Worm (Caenorhabditis elegans) whole organism, mixed stage, embryonic: ENCODE results near the gene srbc-58.

Experiments
- blmp-1 ChIP-seq: fragments of 150-350 bp; optimal IDR thresholded peaks from 2 replicates; lab custom pipeline; 2014; ENCODE audit warnings: missing biosample characterization, missing genetic modification characterization
- ces-1 ChIP-seq: fragments of 150-350 bp; optimal IDR thresholded peaks from 2 replicates; lab custom pipeline; 2014; ENCODE audit warnings: missing biosample characterization, missing genetic modification reagents, missing genetic modification characterization
- cnd-1 ChIP-seq: fragments of 200-800 bp; sonication (Bioruptor generic); optimal IDR thresholded peaks from 2 replicates; lab custom pipeline; 2018; ENCODE audit warnings: mild to moderate bottlenecking, missing genetic modification characterization, missing compliant biosample characterization
- lsy-2 ChIP-seq: fragments of 150-350 bp; optimal IDR thresholded peaks from 2 replicates; lab custom pipeline; 2014; ENCODE audit warnings: missing biosample characterization, missing genetic modification characterization
- nhr-237 ChIP-seq: fragments of 150-350 bp; optimal IDR thresholded peaks from 2 replicates; lab custom pipeline; 2014; ENCODE audit warnings: missing biosample characterization, missing genetic modification characterization
- nhr-28 ChIP-seq: fragments of 150-350 bp; optimal IDR thresholded peaks from 2 replicates; lab custom pipeline; 2014; ENCODE audit warnings: missing biosample characterization, missing genetic modification characterization
- unc-62 ChIP-seq: fragments of 150-350 bp; optimal IDR thresholded peaks from 2 replicates; lab custom pipeline; 2014; ENCODE audit warnings: missing biosample characterization, missing genetic modification reagents, missing genetic modification characterization
- ztf-11 ChIP-seq: fragments of 150-350 bp; optimal IDR thresholded peaks from 2 replicates; lab custom pipeline; 2014; ENCODE audit warnings: missing biosample characterization, missing genetic modification characterization

DNA sequence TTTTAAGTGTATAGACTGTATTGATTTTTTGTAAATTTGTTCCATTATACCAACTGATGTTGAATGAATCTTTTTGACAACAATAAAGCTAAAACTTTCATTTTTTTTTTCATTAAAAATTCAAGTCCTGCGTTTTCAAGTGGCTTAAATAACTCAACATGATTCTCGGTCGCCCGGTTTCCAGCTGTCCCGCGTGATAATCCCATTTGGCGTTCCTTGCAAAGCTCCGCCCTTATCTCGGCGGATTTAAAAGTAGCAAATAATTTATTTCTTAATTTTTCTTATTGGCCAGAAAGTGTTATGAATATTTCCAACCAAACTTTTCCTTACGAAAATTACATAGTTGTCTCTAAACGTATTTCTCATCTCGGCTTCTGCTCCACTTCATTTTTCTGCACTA lies 18.6 kb upstream of the srbc-58 start, which contains the start of gene str-20:
- TF ChIP-seq ztf-11 (tag; lab: Kevin White, UChicago) (no peak), nhr-28 (tag; lab: Kevin White, UChicago) (no peak), lsy-2 (no peak), cnd-1 (no peak), blmp-1 (tag; lab: Kevin White, UChicago) (no peak), nhr-237 (tag; lab: Kevin White, UChicago) (no peak), ces-1 (GFP tag; lab: Kevin White, UChicago) (no peak), unc-62 (GFP tag; lab: Kevin White, UChicago) (no peak)
